Worm (Caenorhabditis elegans) whole organism, L1 larva: ENCODE measurements around the gene nlp-82.

ENCODE experiments used
- ceh-63 ChIP-seq: fragments of 200-800 bp; sonication (Bioruptor generic); optimal IDR thresholded peaks from 2 replicates; lab custom pipeline; 2018; ENCODE audit warnings: mild to moderate bottlenecking, missing genetic modification characterization, missing compliant biosample characterization
- ces-1 ChIP-seq: fragments of 150-350 bp; optimal IDR thresholded peaks from 2 replicates; lab custom pipeline; 2014; ENCODE audit warnings: missing biosample characterization, missing genetic modification reagents, missing genetic modification characterization
- jun-1 ChIP-seq: fragments of 150-350 bp; optimal IDR thresholded peaks from 2 replicates; lab custom pipeline; 2014; ENCODE audit warnings: missing biosample characterization, missing genetic modification reagents, missing genetic modification characterization
- lin-13 ChIP-seq: fragments of 150-350 bp; optimal IDR thresholded peaks from 2 replicates; lab custom pipeline; 2014; ENCODE audit warnings: missing biosample characterization, missing genetic modification reagents, missing genetic modification characterization
- nhr-47 ChIP-seq: sonication (generic microtip); optimal IDR thresholded peaks from 2 replicates; lab custom pipeline; 2016; ENCODE audit warnings: mild to moderate bottlenecking, missing genetic modification characterization, moderate library complexity, missing compliant biosample characterization

ce11 chrII:9295678-9296077 lies 41.6 kb upstream of the nlp-82 start, which contains the start of gene C01G6.9:
- TF ChIP-seq ceh-63 (GFP tag; lab: Kevin White, UChicago): no peak
- TF ChIP-seq nhr-47 (tag; lab: Kevin White, UChicago): no peak
- no peak for TF ChIP-seq ces-1 (GFP tag; lab: Kevin White, UChicago)
- no peak for TF ChIP-seq lin-13
- no peak for TF ChIP-seq jun-1 (tag; lab: Kevin White, UChicago)
